Fruit fly (Drosophila melanogaster) whole organism: ENCODE measurements around the gene CG14839.

ENCODE experiments used
- CG8478 ChIP-seq: fragments of >200 bp; optimal IDR thresholded peaks from 2 replicates; lab custom pipeline; 2018; ENCODE audit warnings: inconsistent platforms
- pan ChIP-seq: fragments of >200 bp; optimal IDR thresholded peaks from 2 replicates; lab custom pipeline; 2017
- psq ChIP-seq: fragments of >200 bp; optimal IDR thresholded peaks from 2 replicates; lab custom pipeline; 2017
- usp ChIP-seq: fragments of >200 bp; optimal IDR thresholded peaks from 2 replicates; lab custom pipeline; 2017; ENCODE audit warnings: missing biosample characterization, missing genetic modification characterization, mixed read lengths

DNA sequence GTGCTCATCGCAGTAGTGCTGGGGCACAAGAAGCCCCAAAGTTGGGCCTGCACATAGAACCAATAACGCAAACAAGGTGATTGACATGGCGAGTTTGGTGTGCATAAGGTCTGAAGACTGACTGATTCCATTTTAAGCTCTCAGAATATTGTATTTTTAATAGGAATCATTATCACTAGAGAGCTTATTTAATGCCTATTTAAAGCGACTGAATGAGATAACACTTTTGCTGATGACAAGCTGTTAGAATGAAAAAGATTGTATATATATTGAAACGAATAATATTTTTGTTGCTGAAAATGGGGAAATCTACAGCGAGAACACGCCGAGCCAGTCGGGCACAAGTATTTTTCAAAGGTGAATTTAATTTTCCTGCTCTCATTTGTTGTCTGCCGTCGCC, 16.8 kb upstream of the CG14839 start, which contains the start of gene CG9616:
- TF ChIP-seq usp (no peak), psq (lab: Kevin White, UChicago) (no peak), CG8478 (no peak), pan (lab: Kevin White, UChicago) (no peak)
